Fruit fly (Drosophila melanogaster) whole organism, pupa: Measurements from ENCODE around the gene Nup205.

Source experiments
- CG10348 ChIP-seq: fragments of 200-800 bp; sonication (Bioruptor generic); IDR thresholded peaks from 2 replicates; pipeline ENCODE4 v1.3.6; 2022; ENCODE audit warnings: missing biosample characterization, missing genetic modification characterization
- CG12605 ChIP-seq: fragments of 200-800 bp; sonication (Bioruptor generic); IDR thresholded peaks from 2 replicates; pipeline ENCODE4 v1.3.6; 2022; ENCODE audit warnings: missing biosample characterization, missing genetic modification characterization
- CG13204 ChIP-seq: fragments of 200-800 bp; sonication (Bioruptor generic); optimal IDR thresholded peaks from 2 replicates; lab custom pipeline; 2018; ENCODE audit warnings: missing biosample characterization, mild to moderate bottlenecking, missing genetic modification characterization, moderate library complexity
- CG14655 ChIP-seq: fragments of 200-800 bp; sonication (Bioruptor generic); optimal IDR thresholded peaks from 3 replicates; lab custom pipeline; 2017; ENCODE audit warnings: mild to moderate bottlenecking, missing biosample characterization, missing genetic modification reagents, missing genetic modification characterization
- CG15710 ChIP-seq: fragments of 200-800 bp; sonication (Bioruptor generic); optimal IDR thresholded peaks from 2 replicates; lab custom pipeline; 2018; ENCODE audit warnings: missing biosample characterization, mild to moderate bottlenecking, missing genetic modification characterization, moderate library complexity
- CG17806 ChIP-seq: fragments of 200-800 bp; sonication (Bioruptor generic); optimal IDR thresholded peaks from 2 replicates; lab custom pipeline; 2018; ENCODE audit warnings: missing biosample characterization, mild to moderate bottlenecking, missing genetic modification characterization, moderate library complexity
- CG32121 ChIP-seq: fragments of 200-800 bp; sonication (Bioruptor generic); IDR thresholded peaks from 2 replicates; pipeline ENCODE4 v1.3.6; 2022; ENCODE audit warnings: missing biosample characterization, missing genetic modification characterization
- CG34367 ChIP-seq: fragments of 200-800 bp; sonication (Bioruptor generic); optimal IDR thresholded peaks from 2 replicates; lab custom pipeline; 2018; ENCODE audit warnings: missing biosample characterization, mild to moderate bottlenecking, missing genetic modification characterization
- CG4496 ChIP-seq: fragments of 200-800 bp; sonication (Bioruptor generic); IDR thresholded peaks from 3 replicates; pipeline ENCODE4 v1.3.6; 2022; ENCODE audit warnings: missing biosample characterization, missing genetic modification characterization
- CG8159 ChIP-seq: fragments of 200-800 bp; sonication (Bioruptor generic); optimal IDR thresholded peaks from 3 replicates; lab custom pipeline; 2018; ENCODE audit warnings: missing biosample characterization, mild to moderate bottlenecking, missing genetic modification characterization, moderate library complexity
- CG8301 ChIP-seq: fragments of 200-800 bp; sonication (Bioruptor generic); optimal IDR thresholded peaks from 2 replicates; lab custom pipeline; 2018; ENCODE audit warnings: missing biosample characterization, mild to moderate bottlenecking, missing genetic modification characterization
- CG9948 ChIP-seq: fragments of 200-800 bp; sonication (Bioruptor generic); optimal IDR thresholded peaks from 2 replicates; lab custom pipeline; 2018; ENCODE audit warnings: missing biosample characterization, mild to moderate bottlenecking, missing genetic modification characterization, moderate library complexity
- D1 ChIP-seq: fragments of 200-800 bp; sonication (Bioruptor generic); optimal IDR thresholded peaks from 2 replicates; lab custom pipeline; 2018; ENCODE audit warnings: missing biosample characterization, mild to moderate bottlenecking, missing genetic modification characterization, moderate library complexity
- EcR ChIP-seq: fragments of 200-800 bp; sonication (Bioruptor generic); optimal IDR thresholded peaks from 3 replicates; lab custom pipeline; 2019; ENCODE audit warnings: missing biosample characterization, missing genetic modification characterization, mild to moderate bottlenecking, moderate library complexity, missing genetic modification reagents
- Ets98B ChIP-seq: fragments of 200-800 bp; sonication (Bioruptor generic); IDR thresholded peaks from 2 replicates; pipeline ENCODE4 v1.3.6; 2022; ENCODE audit warnings: missing biosample characterization, missing genetic modification characterization
- Pif1A ChIP-seq: fragments of 200-800 bp; sonication (Bioruptor generic); optimal IDR thresholded peaks from 3 replicates; lab custom pipeline; 2016; ENCODE audit warnings: missing biosample characterization, missing genetic modification characterization
- Pif1B ChIP-seq: fragments of 200-800 bp; sonication (Bioruptor generic); optimal IDR thresholded peaks from 3 replicates; lab custom pipeline; 2016; ENCODE audit warnings: missing biosample characterization, missing genetic modification characterization
- Snoo ChIP-seq: fragments of 200-800 bp; sonication (Bioruptor generic); optimal IDR thresholded peaks from 3 replicates; lab custom pipeline; 2017; ENCODE audit warnings: missing biosample characterization, mild to moderate bottlenecking, missing genetic modification characterization, inconsistent platforms
- fd96Ca ChIP-seq: fragments of 200-800 bp; sonication (Bioruptor generic); IDR thresholded peaks from 3 replicates; pipeline ENCODE4 v1.3.6; 2022; ENCODE audit warnings: missing biosample characterization, missing genetic modification characterization
- gl ChIP-seq: fragments of 200-800 bp; sonication (Bioruptor generic); optimal IDR thresholded peaks from 2 replicates; lab custom pipeline; 2018; ENCODE audit warnings: missing biosample characterization, mild to moderate bottlenecking, missing genetic modification characterization
- rn ChIP-seq: fragments of 200-800 bp; sonication (Bioruptor generic); IDR thresholded peaks from 2 replicates; pipeline ENCODE4 v1.3.6; 2022; ENCODE audit warnings: missing biosample characterization, missing genetic modification characterization

The Nup205 gene

dm6 chrX:19886936-19887934 lies 35.2 kb downstream of the Nup205 start:
- TF ChIP-seq CG13204 (GFP tag; lab: Kevin White, UChicago) (peak; percentile 70), EcR (GFP tag; lab: Kevin White, UChicago) (peak; percentile 62), Ets98B (GFP tag; lab: Robert Waterston, UW) (peak; percentile 62), rn (GFP tag; lab: Robert Waterston, UW) (peak; percentile 52; the same call in 1 of the 2 replicates), CG32121 (peak; percentile 67), CG12605 (GFP tag; lab: Robert Waterston, UW) (peak; percentile 46), fd96Ca (GFP tag; lab: Robert Waterston, UW) (peak; percentile 73; the same call in 2 of the 3 replicates), D1 (no peak), gl (tag; lab: Kevin White, UChicago) (peak; percentile 76), CG17806 (peak; percentile 24), Snoo (tag; lab: Kevin White, UChicago) (peak; percentile 66), CG15710 (tag; lab: Kevin White, UChicago) (peak; percentile 50), CG8159 (tag; lab: Kevin White, UChicago) (peak; percentile 55), CG34367 (tag; lab: Kevin White, UChicago) (peak; percentile 65), Pif1A (GFP tag; lab: Kevin White, UChicago) (peak; percentile 61), CG9948 (tag; lab: Kevin White, UChicago) (no peak), CG14655 (GFP tag; lab: Kevin White, UChicago) (peak; percentile 67), Pif1B (peak; percentile 56), CG10348 (no peak), CG4496 (GFP tag; lab: Robert Waterston, UW) (peak; percentile 81), CG8301 (peak; percentile 41)

- peak; percentile 60; the same call in 2 of the 3 replicates for TF ChIP-seq fd96Ca (GFP tag; lab: Robert Waterston, UW)
- no peak for TF ChIP-seq D1
- TF ChIP-seq gl (tag; lab: Kevin White, UChicago) = peak; percentile 58
- no peak for TF ChIP-seq CG12605 (GFP tag; lab: Robert Waterston, UW)
- peak; percentile 70 for TF ChIP-seq Snoo (tag; lab: Kevin White, UChicago)
- TF ChIP-seq CG8159 (tag; lab: Kevin White, UChicago) = peak; percentile 74
- 0 out of 2 replicates have a peak, but pooled peaks have one; percentile 28 for TF ChIP-seq CG32121
- peak; percentile 39; the same call in 1 of the 2 replicates for TF ChIP-seq Ets98B (GFP tag; lab: Robert Waterston, UW)
- TF ChIP-seq Pif1A (GFP tag; lab: Kevin White, UChicago) = peak; percentile 73
- peak; percentile 45 for TF ChIP-seq CG14655 (GFP tag; lab: Kevin White, UChicago)
- TF ChIP-seq EcR (GFP tag; lab: Kevin White, UChicago) = no peak
- TF ChIP-seq CG9948 (tag; lab: Kevin White, UChicago) = peak; percentile 73
- no peak for TF ChIP-seq CG10348
- peak; percentile 30; the same call in 1 of the 3 replicates for TF ChIP-seq CG4496 (GFP tag; lab: Robert Waterston, UW)
- peak; percentile 55 for TF ChIP-seq CG34367 (tag; lab: Kevin White, UChicago)
- TF ChIP-seq CG13204 (GFP tag; lab: Kevin White, UChicago) = peak; percentile 23
- peak; percentile 40 for TF ChIP-seq Pif1B
- TF ChIP-seq CG17806 = peak; percentile 61
- peak; percentile 31 for TF ChIP-seq CG8301
- TF ChIP-seq CG15710 (tag; lab: Kevin White, UChicago) = peak; percentile 76
- no peak for TF ChIP-seq rn (GFP tag; lab: Robert Waterston, UW)
These were observed 37.2 kb downstream of the Nup205 start for dm6 chrX:19889128-19889756.

- TF ChIP-seq CG9948 (tag; lab: Kevin White, UChicago) (no peak), fd96Ca (GFP tag; lab: Robert Waterston, UW) (no peak), CG15710 (tag; lab: Kevin White, UChicago) (no peak), EcR (GFP tag; lab: Kevin White, UChicago) (no peak), CG8159 (tag; lab: Kevin White, UChicago) (no peak), CG32121 (no peak), CG10348 (no peak), Pif1B (no peak), CG4496 (GFP tag; lab: Robert Waterston, UW) (no peak), D1 (no peak), rn (GFP tag; lab: Robert Waterston, UW) (no peak), CG8301 (no peak), CG14655 (GFP tag; lab: Kevin White, UChicago) (no peak)
These were observed 38.1 kb downstream of the Nup205 start, which contains the start of gene amn for dm6 chrX:19890010-19890665. Gene amn, minus strand, starts transcription at chrX:19890060.

dm6 chrX:19892070-19892469 lies 40.1 kb downstream of the Nup205 start:
- TF ChIP-seq CG8301 (no peak), CG34367 (tag; lab: Kevin White, UChicago) (no peak), fd96Ca (GFP tag; lab: Robert Waterston, UW) (no peak), CG9948 (tag; lab: Kevin White, UChicago) (no peak), EcR (GFP tag; lab: Kevin White, UChicago) (no peak), Snoo (tag; lab: Kevin White, UChicago) (no peak), CG14655 (GFP tag; lab: Kevin White, UChicago) (no peak), D1 (no peak), CG15710 (tag; lab: Kevin White, UChicago) (no peak), CG10348 (no peak), CG17806 (no peak), gl (tag; lab: Kevin White, UChicago) (no peak), CG4496 (GFP tag; lab: Robert Waterston, UW) (no peak), CG32121 (no peak), Pif1A (GFP tag; lab: Kevin White, UChicago) (no peak)
